Worm (Caenorhabditis elegans) whole organism, L2 larva: Measurements from ENCODE around the gene sart-3.
A peak's percentile ranks its signal among the peaks of the same experiment; 100 is the strongest.

Experiments used
- C34F6.9 ChIP-seq: fragments of 150-350 bp; optimal IDR thresholded peaks from 2 replicates; lab custom pipeline; 2014; ENCODE audit warnings: missing biosample characterization, missing genetic modification characterization
- F13H6.1 ChIP-seq: sonication (generic microtip); optimal IDR thresholded peaks from 2 replicates; lab custom pipeline; 2016; ENCODE audit warnings: missing genetic modification characterization, missing compliant biosample characterization
- R02D3.7 ChIP-seq: fragments of 150-350 bp; optimal IDR thresholded peaks from 2 replicates; lab custom pipeline; 2014; ENCODE audit warnings: missing biosample characterization, missing genetic modification characterization
- Y55F3AM.14 ChIP-seq: fragments of 200-800 bp; sonication (Bioruptor generic); optimal IDR thresholded peaks from 2 replicates; lab custom pipeline; 2018; ENCODE audit warnings: mild to moderate bottlenecking, missing genetic modification characterization, missing compliant biosample characterization
- blmp-1 ChIP-seq: sonication (generic microtip); optimal IDR thresholded peaks from 2 replicates; lab custom pipeline; 2017; ENCODE audit warnings: missing genetic modification characterization, mild to moderate bottlenecking, missing compliant biosample characterization, antibody characterized with exemption, moderate library complexity; ENCODE audit not compliant: insufficient read depth
- ceh-16 ChIP-seq: fragments of 150-350 bp; optimal IDR thresholded peaks from 2 replicates; lab custom pipeline; 2014; ENCODE audit warnings: missing biosample characterization, missing genetic modification characterization
- crh-2 ChIP-seq: sonication (generic microtip); optimal IDR thresholded peaks from 2 replicates; lab custom pipeline; 2017; ENCODE audit warnings: missing biosample characterization, missing genetic modification characterization
- egl-27 ChIP-seq: sonication (generic microtip); optimal IDR thresholded peaks from 3 replicates; lab custom pipeline; 2017; ENCODE audit warnings: missing biosample characterization, missing genetic modification reagents, missing genetic modification characterization
- elt-1 ChIP-seq: fragments of 150-350 bp; optimal IDR thresholded peaks from 2 replicates; lab custom pipeline; 2014; ENCODE audit warnings: missing biosample characterization, missing genetic modification characterization
- elt-3 ChIP-seq: sonication (generic microtip); optimal IDR thresholded peaks from 2 replicates; lab custom pipeline; 2017; ENCODE audit warnings: missing biosample characterization, missing genetic modification characterization
- gmeb-1 ChIP-seq: fragments of 150-350 bp; optimal IDR thresholded peaks from 2 replicates; lab custom pipeline; 2014; ENCODE audit warnings: missing biosample characterization, missing genetic modification characterization
- lin-13 ChIP-seq: fragments of 150-350 bp; optimal IDR thresholded peaks from 2 replicates; lab custom pipeline; 2014; ENCODE audit warnings: missing biosample characterization, missing genetic modification reagents, missing genetic modification characterization
- lsy-2 ChIP-seq, 2 experiments: fragments of 150-350 bp in 1 of 2; sonication (generic microtip) in 1 of 2; optimal IDR thresholded peaks; 2 replicates each; lab custom pipeline; 2014 to 2017; ENCODE audit warnings: missing biosample characterization in 2 of 2, missing genetic modification characterization in 2 of 2
- mbf-1 ChIP-seq: sonication (generic microtip); optimal IDR thresholded peaks from 2 replicates; lab custom pipeline; 2017; ENCODE audit warnings: missing biosample characterization, missing genetic modification characterization
- nhr-10 ChIP-seq: sonication (generic microtip); optimal IDR thresholded peaks from 2 replicates; lab custom pipeline; 2017; ENCODE audit warnings: missing biosample characterization, missing genetic modification characterization
- nhr-11 ChIP-seq: fragments of 150-350 bp; optimal IDR thresholded peaks from 2 replicates; lab custom pipeline; 2014; ENCODE audit warnings: missing biosample characterization, missing genetic modification characterization
- nhr-12 ChIP-seq: fragments of 150-350 bp; optimal IDR thresholded peaks from 2 replicates; lab custom pipeline; 2014; ENCODE audit warnings: missing biosample characterization, missing genetic modification characterization
- nhr-129 ChIP-seq: fragments of 150-350 bp; optimal IDR thresholded peaks from 2 replicates; lab custom pipeline; 2014; ENCODE audit warnings: missing biosample characterization, missing genetic modification characterization
- nhr-21 ChIP-seq: fragments of 150-350 bp; optimal IDR thresholded peaks from 2 replicates; lab custom pipeline; 2014; ENCODE audit warnings: missing biosample characterization, missing genetic modification characterization
- nhr-23 ChIP-seq: fragments of 150-350 bp; optimal IDR thresholded peaks from 2 replicates; lab custom pipeline; 2014; ENCODE audit warnings: missing biosample characterization, missing genetic modification reagents, missing genetic modification characterization
- nhr-237 ChIP-seq: fragments of 150-350 bp; optimal IDR thresholded peaks from 2 replicates; lab custom pipeline; 2014; ENCODE audit warnings: missing biosample characterization, missing genetic modification characterization
- nhr-25 ChIP-seq: fragments of 150-350 bp; sonication (generic microtip); optimal IDR thresholded peaks from 3 replicates; lab custom pipeline; 2014; ENCODE audit warnings: missing biosample characterization, missing genetic modification characterization
- nhr-77 ChIP-seq: fragments of 150-350 bp; optimal IDR thresholded peaks from 2 replicates; lab custom pipeline; 2014; ENCODE audit warnings: missing biosample characterization, missing genetic modification characterization
- sem-4 ChIP-seq: fragments of 150-350 bp; optimal IDR thresholded peaks from 2 replicates; lab custom pipeline; 2014; ENCODE audit warnings: missing biosample characterization, missing genetic modification reagents, missing genetic modification characterization
- skn-1 ChIP-seq: sonication (generic microtip); optimal IDR thresholded peaks from 2 replicates; lab custom pipeline; 2017; ENCODE audit warnings: missing biosample characterization, missing genetic modification characterization
- sma-3 ChIP-seq: sonication (generic microtip); optimal IDR thresholded peaks from 2 replicates; lab custom pipeline; 2016; ENCODE audit warnings: missing genetic modification reagents, missing genetic modification characterization, missing compliant biosample characterization
- sma-9 ChIP-seq, 2 experiments: fragments of 150-350 bp in 1 of 2; sonication (generic microtip) in 1 of 2; optimal IDR thresholded peaks; 2 replicates each; lab custom pipeline; 2014 to 2016; ENCODE audit warnings: missing genetic modification characterization in 2 of 2, mild to moderate bottlenecking in 1 of 2, missing biosample characterization in 1 of 2, missing compliant biosample characterization in 1 of 2, missing genetic modification reagents in 1 of 2, moderate library complexity in 1 of 2
- snpc-4 ChIP-seq: fragments of 150-350 bp; optimal IDR thresholded peaks from 2 replicates; lab custom pipeline; 2014; ENCODE audit warnings: missing biosample characterization, missing genetic modification characterization
- unc-39 ChIP-seq: fragments of 150-350 bp; optimal IDR thresholded peaks from 2 replicates; lab custom pipeline; 2014; ENCODE audit warnings: missing biosample characterization, missing genetic modification characterization
- unc-55 ChIP-seq: fragments of 150-350 bp; sonication (generic microtip); optimal IDR thresholded peaks from 3 replicates; lab custom pipeline; 2014; ENCODE audit warnings: missing biosample characterization, missing genetic modification reagents, missing genetic modification characterization
- unc-62 ChIP-seq: fragments of 150-350 bp; optimal IDR thresholded peaks from 2 replicates; lab custom pipeline; 2014; ENCODE audit warnings: missing biosample characterization, missing genetic modification reagents, missing genetic modification characterization
- zag-1 ChIP-seq: fragments of 150-350 bp; optimal IDR thresholded peaks from 2 replicates; lab custom pipeline; 2014; ENCODE audit warnings: missing biosample characterization, missing genetic modification characterization
- ztf-1 ChIP-seq: fragments of 200-800 bp; sonication (Bioruptor generic); conservative IDR thresholded peaks from 2 replicates; pipeline ENCODE4 v1.3.6; 2022; ENCODE audit warnings: missing genetic modification characterization, missing compliant biosample characterization
- ztf-11 ChIP-seq: sonication (generic microtip); optimal IDR thresholded peaks from 2 replicates; lab custom pipeline; 2017; ENCODE audit warnings: missing biosample characterization, missing genetic modification characterization

The sart-3 gene

DNA sequence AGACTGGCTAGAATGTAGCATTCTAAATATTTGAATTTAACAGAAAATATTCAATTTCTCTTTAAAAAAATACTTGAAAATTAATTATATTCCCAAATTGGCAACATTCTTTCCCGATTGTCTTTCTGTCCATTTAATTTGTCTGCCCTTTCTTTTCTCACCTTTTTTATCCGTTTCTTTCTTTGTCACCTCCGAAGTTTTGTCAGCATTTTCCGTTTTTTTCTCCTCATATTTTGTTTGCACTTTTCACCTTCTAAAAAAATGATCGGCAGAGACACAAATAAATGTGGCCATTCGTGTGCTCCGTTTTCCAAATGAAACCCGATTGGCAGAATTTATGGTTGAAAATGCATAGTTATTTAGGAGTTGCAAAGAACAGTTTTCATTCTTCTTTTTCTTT is 16.7 kb downstream of the sart-3 start:
- peak in 1 of 2 experiments; percentile 0 for TF ChIP-seq lsy-2 (tag; optimal IDR thresholded peaks at IDR 0.05; lab: Kevin White, UChicago)
- no peak for TF ChIP-seq nhr-10
- no peak for TF ChIP-seq elt-1 (tag; lab: Kevin White, UChicago)
- TF ChIP-seq, all 48 proteins: peak for 1

DNA sequence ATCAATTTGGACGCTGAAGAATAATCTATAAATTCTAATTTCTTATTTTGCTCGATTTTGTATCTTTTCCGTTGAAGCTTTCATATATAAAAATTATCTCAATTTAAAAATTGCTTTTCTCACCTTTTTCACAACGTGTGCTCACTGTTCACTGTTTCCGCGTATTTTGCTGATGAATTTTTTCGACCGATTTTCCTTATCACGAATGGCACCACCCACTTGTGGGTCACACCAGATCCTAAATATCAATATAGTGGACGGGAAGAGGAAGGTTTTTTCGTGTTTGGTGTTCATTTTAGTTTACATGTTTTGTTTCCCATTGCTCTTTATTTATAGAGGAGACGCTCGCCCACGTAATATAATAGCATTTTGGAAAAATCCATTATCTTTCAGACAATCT is 17.1 kb downstream of the sart-3 start:
- TF ChIP-seq skn-1: no peak
- no peak for TF ChIP-seq nhr-77 (tag; lab: Kevin White, UChicago)
- no peak for TF ChIP-seq zag-1 (tag; lab: Kevin White, UChicago)

DNA sequence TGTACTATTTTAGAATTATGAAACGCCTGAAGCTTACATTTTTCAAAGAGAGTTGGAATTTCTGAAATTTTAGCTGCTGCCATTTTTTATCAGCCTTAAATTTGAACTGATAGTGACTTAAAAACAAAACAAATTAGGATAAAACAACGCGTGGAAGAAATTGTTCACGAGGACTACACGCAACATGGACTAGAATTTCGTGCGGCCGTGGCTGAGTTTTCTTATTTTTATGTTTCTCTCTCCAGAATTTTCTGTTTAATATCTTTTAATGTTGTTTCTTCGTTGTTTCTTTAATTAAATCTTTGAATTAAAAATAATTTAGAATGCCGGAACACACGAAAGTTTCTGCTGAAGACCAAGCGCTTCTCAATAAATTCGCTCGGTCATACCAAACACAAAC is 17.9 kb downstream of the sart-3 start, which contains the start of the genes B0035.3, B0035.22 and pfd-4:
B0035.3 (minus strand) TSS at position 114 of the 400 bp plus-strand sequence.
B0035.22 (plus strand) TSS at position 269 of the 400 bp plus-strand sequence.
pfd-4 (plus strand) TSS at position 323 of the 400 bp plus-strand sequence.
- peak; percentile 36 for TF ChIP-seq lin-13
- TF ChIP-seq sem-4: peak; percentile 53
- peak; percentile 38 for TF ChIP-seq gmeb-1 (tag; lab: Kevin White, UChicago)
- no peak for TF ChIP-seq nhr-129 (tag; lab: Kevin White, UChicago)
- TF ChIP-seq nhr-12 (tag; lab: Kevin White, UChicago): no peak
- peak; percentile 50 for TF ChIP-seq F13H6.1 (tag; lab: Kevin White, UChicago)
- peak; percentile 76 for TF ChIP-seq unc-55 (GFP tag; lab: Kevin White, UChicago)
- no peak for TF ChIP-seq egl-27
- peak; percentile 66 for TF ChIP-seq sma-9 (GFP tag; optimal IDR thresholded peaks at IDR 0.05; lab: Kevin White, UChicago)
- no peak for TF ChIP-seq sma-9 (tag; optimal IDR thresholded peaks at IDR 0.05; lab: Kevin White, UChicago)
- TF ChIP-seq lsy-2 (tag; optimal IDR thresholded peaks at IDR 0.05; lab: Kevin White, UChicago): peak; percentile 1 to 79
- no peak for TF ChIP-seq elt-1 (tag; lab: Kevin White, UChicago)
- peak; percentile 73 for TF ChIP-seq C34F6.9 (tag; lab: Kevin White, UChicago)
- TF ChIP-seq crh-2: peak; percentile 72
- TF ChIP-seq blmp-1 (tag; lab: Kevin White, UChicago): no peak
- peak; percentile 53 for TF ChIP-seq sma-3 (GFP tag; lab: Kevin White, UChicago)
- TF ChIP-seq ztf-1: no peak

DNA sequence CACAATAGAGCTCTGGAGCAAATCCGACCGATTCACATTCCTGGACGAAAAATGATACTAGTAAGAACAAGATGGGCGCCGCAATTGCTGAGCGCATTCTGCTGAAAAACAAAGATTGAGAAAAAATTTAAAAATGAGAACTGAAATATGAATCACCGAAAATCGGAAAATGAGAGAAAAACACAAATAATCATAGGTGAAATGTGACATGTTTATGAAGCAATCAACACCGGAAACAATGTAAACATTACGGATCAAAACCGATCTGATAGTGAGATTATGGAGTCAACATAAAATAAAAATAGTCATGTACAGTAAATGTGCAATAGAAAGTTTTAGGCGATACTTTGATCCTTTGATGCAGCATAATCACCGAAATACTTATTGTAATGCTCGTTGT is 18.9 kb downstream of the sart-3 start, which contains the start of gene dnj-2:
dnj-2 (minus strand) TSS at position 101 of the 400 bp plus-strand sequence.
- TF ChIP-seq ceh-16 (tag; lab: Kevin White, UChicago): no peak
- no peak for TF ChIP-seq unc-55 (GFP tag; lab: Kevin White, UChicago)
- TF ChIP-seq nhr-23 (tag; lab: Kevin White, UChicago): no peak
- no peak for TF ChIP-seq nhr-25
- TF ChIP-seq nhr-11 (tag; lab: Kevin White, UChicago): no peak
- no peak for TF ChIP-seq blmp-1 (tag; lab: Kevin White, UChicago)
- no peak for TF ChIP-seq unc-62
- no peak for TF ChIP-seq skn-1
- TF ChIP-seq sma-9 (GFP tag; optimal IDR thresholded peaks at IDR 0.05; lab: Kevin White, UChicago): no peak
- no peak for TF ChIP-seq sma-9 (tag; optimal IDR thresholded peaks at IDR 0.05; lab: Kevin White, UChicago)
- TF ChIP-seq elt-3 (tag; lab: Kevin White, UChicago): no peak
- TF ChIP-seq nhr-129 (tag; lab: Kevin White, UChicago): no peak
- TF ChIP-seq ztf-1: no peak
- TF ChIP-seq lsy-2 (tag; optimal IDR thresholded peaks at IDR 0.05; lab: Kevin White, UChicago): no peak
- no peak for TF ChIP-seq R02D3.7 (tag; lab: Kevin White, UChicago)
- no peak for TF ChIP-seq sem-4
- no peak for TF ChIP-seq ztf-11 (tag; lab: Kevin White, UChicago)
- no peak for TF ChIP-seq nhr-237 (tag; lab: Kevin White, UChicago)
- no peak for TF ChIP-seq mbf-1

DNA sequence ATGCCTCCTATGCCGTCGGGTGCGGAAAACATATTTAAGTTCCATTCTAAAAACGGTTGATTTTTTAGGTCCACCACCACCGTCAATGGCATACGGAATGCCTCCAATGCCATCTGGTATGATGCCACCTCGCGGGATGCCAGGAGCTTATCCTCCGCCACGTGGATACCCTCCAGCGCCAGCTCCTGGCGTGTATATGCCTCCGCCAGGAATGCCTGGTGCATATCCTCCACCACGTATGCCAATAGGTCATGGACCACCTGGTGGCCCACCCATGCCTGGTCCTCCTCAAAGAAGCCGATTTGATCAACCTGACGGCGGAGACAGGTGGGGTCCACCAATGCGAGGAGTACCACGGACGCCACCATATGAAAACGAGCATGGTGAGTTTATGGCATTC is 21.3 kb downstream of the sart-3 start:
- TF ChIP-seq elt-1 (tag; lab: Kevin White, UChicago) (no peak), F13H6.1 (tag; lab: Kevin White, UChicago) (no peak), nhr-11 (tag; lab: Kevin White, UChicago) (no peak), nhr-237 (tag; lab: Kevin White, UChicago) (no peak), nhr-10 (no peak), snpc-4 (tag; lab: Kevin White, UChicago) (no peak), Y55F3AM.14 (GFP tag; lab: Kevin White, UChicago) (no peak), crh-2 (no peak), ceh-16 (tag; lab: Kevin White, UChicago) (no peak), unc-39 (tag; lab: Kevin White, UChicago) (no peak), sma-3 (GFP tag; lab: Kevin White, UChicago) (no peak), nhr-21 (tag; lab: Kevin White, UChicago) (no peak)
